Worm (Caenorhabditis elegans) whole organism, L1 larva: Measurements from ENCODE around the gene clec-6.
A peak's percentile ranks its signal among the peaks of the same experiment; 100 is the strongest.

Source experiments
- C04F5.9 ChIP-seq: sonication (generic microtip); optimal IDR thresholded peaks from 2 replicates; lab custom pipeline; 2016; ENCODE audit warnings: missing genetic modification characterization, missing compliant biosample characterization
- C16A3.4 ChIP-seq: fragments of 150-350 bp; optimal IDR thresholded peaks from 2 replicates; lab custom pipeline; 2014; ENCODE audit warnings: missing biosample characterization, missing genetic modification characterization
- alr-1 ChIP-seq: fragments of 200-800 bp; sonication (Bioruptor generic); optimal IDR thresholded peaks from 2 replicates; lab custom pipeline; 2018; ENCODE audit warnings: borderline replicate concordance, mild to moderate bottlenecking, missing genetic modification characterization, missing compliant biosample characterization
- aly-2 ChIP-seq: fragments of 150-350 bp; optimal IDR thresholded peaks from 2 replicates; lab custom pipeline; 2014; ENCODE audit warnings: missing biosample characterization, missing genetic modification characterization
- ceh-63 ChIP-seq: fragments of 200-800 bp; sonication (Bioruptor generic); optimal IDR thresholded peaks from 2 replicates; lab custom pipeline; 2018; ENCODE audit warnings: mild to moderate bottlenecking, missing genetic modification characterization, missing compliant biosample characterization
- ceh-8 ChIP-seq: fragments of 200-800 bp; sonication (Bioruptor generic); optimal IDR thresholded peaks from 2 replicates; lab custom pipeline; 2018; ENCODE audit warnings: mild to moderate bottlenecking, missing genetic modification characterization, moderate library complexity, missing compliant biosample characterization
- ceh-82 ChIP-seq, 3 experiments: fragments of 150-350 bp in 1 of 3; sonication (generic microtip) in 2 of 3; optimal IDR thresholded peaks; 2 replicates each; lab custom pipeline; 2014 to 2017; ENCODE audit warnings: missing biosample characterization in 3 of 3, missing genetic modification characterization in 3 of 3
- ceh-90 ChIP-seq: sonication (generic microtip); optimal IDR thresholded peaks from 2 replicates; lab custom pipeline; 2016; ENCODE audit warnings: missing genetic modification characterization, missing compliant biosample characterization
- ces-1 ChIP-seq: fragments of 150-350 bp; optimal IDR thresholded peaks from 2 replicates; lab custom pipeline; 2014; ENCODE audit warnings: missing biosample characterization, missing genetic modification reagents, missing genetic modification characterization
- dpl-1 ChIP-seq, 3 experiments: fragments of 150-350 bp in 2 of 3; sonication (generic microtip) in 1 of 3; optimal IDR thresholded peaks; 2 replicates each; lab custom pipeline; 2014 to 2017; ENCODE audit warnings: missing biosample characterization in 3 of 3, missing genetic modification characterization in 3 of 3, missing genetic modification reagents in 3 of 3
- efl-1 ChIP-seq, 4 experiments: fragments of 150-350 bp; optimal IDR thresholded peaks in 3 of 4; peaks in 1 of 4; 1 replicate in 1 of 4; 2 replicates in 3 of 4; lab custom pipeline; 2014; ENCODE audit warnings: missing biosample characterization in 2 of 4, missing genetic modification characterization in 2 of 4, missing genetic modification reagents in 2 of 4
- efl-3 ChIP-seq: fragments of 200-800 bp; sonication (Bioruptor generic); optimal IDR thresholded peaks from 2 replicates; lab custom pipeline; 2018; ENCODE audit warnings: mild to moderate bottlenecking, missing genetic modification characterization, missing compliant biosample characterization
- egl-27 ChIP-seq, 2 experiments: fragments of 150-350 bp in 1 of 2; sonication (generic microtip); optimal IDR thresholded peaks; 3 replicates each; lab custom pipeline; 2017 to 2018; ENCODE audit warnings: missing biosample characterization in 2 of 2, missing genetic modification characterization in 2 of 2, missing genetic modification reagents in 2 of 2
- elt-3 ChIP-seq, 6 experiments: fragments of 150-350 bp in 1 of 6; sonication (generic microtip); optimal IDR thresholded peaks; 2 replicates each; lab custom pipeline; 2017 to 2018; ENCODE audit warnings: missing biosample characterization in 6 of 6, missing genetic modification characterization in 6 of 6, inconsistent platforms in 1 of 6
- fkh-10 ChIP-seq: sonication (generic microtip); optimal IDR thresholded peaks from 2 replicates; lab custom pipeline; 2017; ENCODE audit warnings: missing biosample characterization, missing genetic modification reagents, missing genetic modification characterization
- fkh-4 ChIP-seq: sonication (generic microtip); optimal IDR thresholded peaks from 2 replicates; lab custom pipeline; 2016; ENCODE audit warnings: missing compliant biosample characterization, missing genetic modification characterization, borderline replicate concordance
- grh-1 ChIP-seq: fragments of 200-800 bp; sonication (Bioruptor generic); IDR thresholded peaks from 2 replicates; pipeline ENCODE4 v1.3.6; 2022; ENCODE audit warnings: missing genetic modification reagents, missing genetic modification characterization, missing compliant biosample characterization
- hlh-4 ChIP-seq: sonication (generic microtip); optimal IDR thresholded peaks from 2 replicates; lab custom pipeline; 2016; ENCODE audit warnings: mild to moderate bottlenecking, missing genetic modification characterization, missing compliant biosample characterization
- irx-1 ChIP-seq: sonication (generic microtip); optimal IDR thresholded peaks from 2 replicates; lab custom pipeline; 2016; ENCODE audit warnings: missing genetic modification characterization, missing compliant biosample characterization
- isw-1 ChIP-seq: fragments of 200-800 bp; sonication (Bioruptor generic); IDR thresholded peaks from 2 replicates; pipeline ENCODE4 v1.3.6; 2022; ENCODE audit warnings: missing genetic modification characterization, missing compliant biosample characterization
- lin-14 ChIP-seq: fragments of 200-800 bp; sonication (Bioruptor generic); optimal IDR thresholded peaks from 2 replicates; lab custom pipeline; 2018; ENCODE audit warnings: mild to moderate bottlenecking, missing genetic modification characterization, moderate library complexity, missing compliant biosample characterization
- lin-15B ChIP-seq: fragments of 150-350 bp; sonication (generic microtip); optimal IDR thresholded peaks from 3 replicates; lab custom pipeline; 2014; ENCODE audit warnings: missing biosample characterization, missing genetic modification characterization
- lin-35 ChIP-seq, 2 experiments: fragments of 150-350 bp; optimal IDR thresholded peaks; 2 replicates each; lab custom pipeline; 2014; ENCODE audit warnings: missing biosample characterization in 2 of 2, missing genetic modification characterization in 2 of 2, missing genetic modification reagents in 2 of 2
- lin-39 ChIP-seq: fragments of 150-350 bp; optimal IDR thresholded peaks from 2 replicates; lab custom pipeline; 2014; ENCODE audit warnings: missing biosample characterization, missing genetic modification reagents, missing genetic modification characterization
- mdl-1 ChIP-seq, 2 experiments: fragments of 150-350 bp; optimal IDR thresholded peaks; 2 replicates each; lab custom pipeline; 2014 to 2017; ENCODE audit warnings: missing biosample characterization in 2 of 2, missing genetic modification characterization in 2 of 2, inconsistent platforms in 1 of 2
- mep-1 ChIP-seq: fragments of 150-350 bp; optimal IDR thresholded peaks from 2 replicates; lab custom pipeline; 2014; ENCODE audit warnings: missing biosample characterization, missing genetic modification characterization
- nhr-19 ChIP-seq: fragments of 200-800 bp; sonication (Bioruptor generic); conservative IDR thresholded peaks from 2 replicates; pipeline ENCODE4 v1.3.6; 2022; ENCODE audit warnings: missing genetic modification characterization, missing compliant biosample characterization
- nhr-20 ChIP-seq: sonication (generic microtip); optimal IDR thresholded peaks from 2 replicates; lab custom pipeline; 2016; ENCODE audit warnings: mild to moderate bottlenecking, missing genetic modification characterization, missing compliant biosample characterization
- nhr-71 ChIP-seq: sonication (generic microtip); optimal IDR thresholded peaks from 2 replicates; lab custom pipeline; 2016; ENCODE audit warnings: mild to moderate bottlenecking, missing genetic modification characterization, moderate library complexity, missing compliant biosample characterization
- nhr-76 ChIP-seq: sonication (generic microtip); optimal IDR thresholded peaks from 2 replicates; lab custom pipeline; 2017; ENCODE audit warnings: missing biosample characterization, missing genetic modification characterization
- nhr-85 ChIP-seq: sonication (generic microtip); peaks from one replicate; lab custom pipeline; 2016; ENCODE audit warnings: missing genetic modification characterization, inconsistent platforms, missing compliant biosample characterization
- nhr-90 ChIP-seq: sonication (generic microtip); optimal IDR thresholded peaks from 2 replicates; lab custom pipeline; 2016; ENCODE audit warnings: mild to moderate bottlenecking, missing genetic modification characterization, missing compliant biosample characterization; ENCODE audit not compliant: poor library complexity
- pqm-1 ChIP-seq: sonication (generic microtip); optimal IDR thresholded peaks from 3 replicates; lab custom pipeline; 2017; ENCODE audit warnings: missing biosample characterization, missing genetic modification characterization
- snu-23 ChIP-seq: sonication (generic microtip); optimal IDR thresholded peaks from 2 replicates; lab custom pipeline; 2016; ENCODE audit warnings: missing genetic modification characterization, missing compliant biosample characterization
- tbx-2 ChIP-seq: sonication (generic microtip); optimal IDR thresholded peaks from 2 replicates; lab custom pipeline; 2016; ENCODE audit warnings: missing genetic modification characterization, missing compliant biosample characterization
- tlp-1 ChIP-seq: fragments of 150-350 bp; optimal IDR thresholded peaks from 2 replicates; lab custom pipeline; 2014; ENCODE audit warnings: missing biosample characterization, missing genetic modification characterization
- unc-130 ChIP-seq: fragments of 150-350 bp; optimal IDR thresholded peaks from 2 replicates; lab custom pipeline; 2017; ENCODE audit warnings: missing biosample characterization, missing genetic modification characterization, inconsistent platforms
- unc-30 ChIP-seq: sonication (generic microtip); optimal IDR thresholded peaks from 2 replicates; lab custom pipeline; 2017; ENCODE audit warnings: missing biosample characterization, missing genetic modification characterization
- unc-62 ChIP-seq: fragments of 150-350 bp; optimal IDR thresholded peaks from 2 replicates; lab custom pipeline; 2014; ENCODE audit warnings: missing biosample characterization, missing genetic modification reagents, missing genetic modification characterization
- zag-1 ChIP-seq: fragments of 150-350 bp; optimal IDR thresholded peaks from 2 replicates; lab custom pipeline; 2014; ENCODE audit warnings: missing biosample characterization, missing genetic modification characterization
- zip-4 ChIP-seq: fragments of 200-800 bp; sonication (Bioruptor generic); optimal IDR thresholded peaks from 2 replicates; lab custom pipeline; 2018; ENCODE audit warnings: mild to moderate bottlenecking, missing genetic modification characterization, moderate library complexity, missing compliant biosample characterization
- ztf-11 ChIP-seq, 2 experiments: sonication (generic microtip); optimal IDR thresholded peaks; 2 replicates each; lab custom pipeline; 2016 to 2017; ENCODE audit warnings: missing genetic modification characterization in 2 of 2, missing biosample characterization in 1 of 2, missing compliant biosample characterization in 1 of 2
- ztf-4 ChIP-seq: fragments of 150-350 bp; optimal IDR thresholded peaks from 2 replicates; lab custom pipeline; 2014; ENCODE audit warnings: missing biosample characterization, missing genetic modification characterization

Gene clec-6

DNA sequence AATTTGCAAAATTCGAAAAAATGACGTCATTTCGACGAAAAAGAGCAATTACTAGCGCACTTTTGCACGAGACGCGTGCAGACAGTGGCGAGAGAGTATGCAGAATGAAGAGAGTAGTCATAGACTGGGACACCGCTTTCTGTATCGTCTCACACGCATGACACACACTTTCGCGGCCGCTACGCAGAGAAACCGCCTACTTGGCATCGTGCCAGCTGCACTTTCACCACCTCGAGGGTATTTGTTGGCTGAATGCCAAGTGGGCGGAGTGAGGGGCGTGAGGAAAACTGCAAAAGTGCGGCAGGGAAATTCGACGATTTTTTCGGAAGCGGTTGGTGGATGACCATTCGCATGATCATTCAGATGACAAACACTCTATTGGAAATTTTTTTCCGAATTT is 12.5 kb upstream of the clec-6 start (continued):
- TF ChIP-seq ztf-4 (tag; lab: Kevin White, UChicago) (peak; percentile 99), ceh-82 (tag; optimal IDR thresholded peaks at IDR 0.05; lab: Kevin White, UChicago) (peak; percentile 95 to 98 (median 97)), fkh-10 (GFP tag; lab: Kevin White, UChicago) (peak; percentile 99), efl-3 (GFP tag; lab: Kevin White, UChicago) (peak; percentile 95), mep-1 (tag; lab: Kevin White, UChicago) (peak; percentile 96), snu-23 (GFP tag; lab: Kevin White, UChicago) (peak; percentile 100), nhr-71 (tag; lab: Kevin White, UChicago) (peak; percentile 100), ceh-63 (GFP tag; lab: Kevin White, UChicago) (peak; percentile 92), lin-39 (tag; lab: Kevin White, UChicago) (peak; percentile 93), nhr-90 (peak; percentile 99), fkh-4 (tag; lab: Kevin White, UChicago) (peak; percentile 93), C16A3.4 (peak; percentile 99), irx-1 (peak; percentile 98), unc-130 (tag; lab: Kevin White, UChicago) (peak; percentile 97), ces-1 (peak; percentile 69), isw-1 (GFP tag; lab: Robert Waterston, UW) (peak; percentile 98), hlh-4 (peak; percentile 83), nhr-19 (GFP tag; lab: Robert Waterston, UW) (peak; percentile 100), mdl-1 (tag; optimal IDR thresholded peaks at IDR 0.05; lab: Kevin White, UChicago) (peak; percentile 45 to 99), zag-1 (peak; percentile 30), lin-14 (GFP tag; lab: Kevin White, UChicago) (peak; percentile 100), C04F5.9 (tag; lab: Kevin White, UChicago) (peak; percentile 97), lin-35 (GFP tag; optimal IDR thresholded peaks at IDR 0.05; lab: Kevin White, UChicago) (peak; percentile 94 to 95), tbx-2 (tag; lab: Kevin White, UChicago) (peak; percentile 100), elt-3 (tag; optimal IDR thresholded peaks at IDR 0.05; lab: Kevin White, UChicago) (peak in 5 of 6 experiments; percentile 68 to 98 (median 97)), pqm-1 (tag; lab: Kevin White, UChicago) (peak; percentile 95), ceh-8 (GFP tag; lab: Kevin White, UChicago) (peak; percentile 99), unc-30 (no peak), grh-1 (GFP tag; lab: Robert Waterston, UW) (peak; percentile 99), alr-1 (tag; lab: Kevin White, UChicago) (no peak), zip-4 (GFP tag; lab: Kevin White, UChicago) (peak; percentile 96), tlp-1 (tag; lab: Kevin White, UChicago) (no peak), egl-27 (tag; optimal IDR thresholded peaks at IDR 0.05; lab: Kevin White, UChicago) (peak; percentile 83 to 96), dpl-1 (GFP tag; optimal IDR thresholded peaks at IDR 0.05; lab: Kevin White, UChicago) (peak; percentile 89 to 91 (median 89))

DNA sequence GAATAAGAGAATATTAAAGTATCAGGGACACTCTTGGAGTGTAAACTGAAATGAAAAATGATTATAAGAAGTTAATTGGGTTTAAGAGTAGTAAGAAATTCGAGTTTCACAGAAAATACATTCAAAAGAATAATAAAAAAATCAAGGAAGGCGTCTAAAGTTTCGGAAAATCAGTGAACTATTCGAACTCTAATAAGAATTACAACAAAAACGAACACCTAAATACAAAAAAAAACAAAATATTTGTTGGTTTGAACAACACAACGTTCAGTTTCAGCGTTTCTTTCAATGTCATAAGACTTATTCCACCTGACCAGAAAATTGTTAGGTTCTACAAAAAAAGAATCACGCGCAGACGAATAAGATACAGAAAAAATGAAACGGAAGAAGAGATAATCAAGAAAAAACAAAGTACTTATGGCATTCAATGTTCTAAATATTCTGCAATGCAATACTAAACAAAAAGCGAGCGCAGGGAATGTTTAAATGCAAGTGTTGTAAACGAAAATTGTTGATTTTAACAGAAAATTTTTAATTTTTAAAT is 11.9 kb upstream of the clec-6 start, which contains the start of gene nhl-2:
nhl-2 (minus strand) TSS at position 51 of the 544 bp plus-strand sequence.
- TF ChIP-seq efl-1 (optimal IDR thresholded peaks at IDR 0.05; lab: Kevin White, UChicago) (no peak), efl-1 (GFP tag; optimal IDR thresholded peaks at IDR 0.05 in 1 of 2; lab: Kevin White, UChicago) (peak in 1 of 2 experiments; percentile 84), ztf-11 (tag; optimal IDR thresholded peaks at IDR 0.05; lab: Kevin White, UChicago) (no peak), nhr-85 (tag; lab: Kevin White, UChicago) (peak; percentile 41), nhr-76 (tag; lab: Kevin White, UChicago) (no peak), unc-62 (GFP tag; lab: Kevin White, UChicago) (no peak), aly-2 (tag; lab: Kevin White, UChicago) (no peak), nhr-20 (tag; lab: Kevin White, UChicago) (no peak), lin-39 (tag; lab: Kevin White, UChicago) (no peak), snu-23 (GFP tag; lab: Kevin White, UChicago) (no peak), lin-35 (GFP tag; optimal IDR thresholded peaks at IDR 0.05; lab: Kevin White, UChicago) (peak in 1 of 2 experiments; percentile 5), ceh-90 (tag; lab: Kevin White, UChicago) (no peak), lin-15B (no peak)
- TF ChIP-seq, all 84 proteins: peak for 3
